Worm (Caenorhabditis elegans) whole organism, dauer: ENCODE measurements around the gene srbc-58.
"Not testable (repeated sequence)": the region's sequence is repeated elsewhere in the genome, so short reads cannot be mapped to it uniquely, and the experiment has no call there.

Experiments used
- unc-62 ChIP-seq: sonication (generic microtip); optimal IDR thresholded peaks from 2 replicates; lab custom pipeline; 2017; ENCODE audit warnings: missing biosample characterization, missing genetic modification reagents, missing genetic modification characterization

The srbc-58 gene

DNA sequence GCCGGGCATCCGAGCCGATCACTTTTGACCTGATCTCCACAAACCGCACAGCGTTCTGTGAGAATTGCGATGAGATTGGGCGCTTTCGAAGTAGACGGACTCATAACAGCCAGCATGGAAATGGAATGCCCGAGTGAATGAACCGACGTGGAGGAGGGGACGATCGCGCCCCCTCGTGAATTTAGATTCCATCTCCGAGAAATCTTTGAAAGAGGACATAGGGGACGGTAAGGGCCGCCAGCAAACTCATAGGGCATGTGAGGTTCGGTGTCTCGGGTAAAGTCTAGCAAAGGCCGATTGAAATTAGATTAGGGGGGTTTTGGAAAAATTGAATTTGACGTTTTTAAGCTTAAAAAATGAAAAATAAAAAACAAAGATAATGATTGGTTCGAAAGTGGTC is 29.7 kb downstream of the srbc-58 start, which contains the start of gene nhr-270:
TSS of gene nhr-270 (minus strand) at position 257 of the 400 bp plus-strand sequence.
- TF ChIP-seq unc-62 (GFP tag; lab: Kevin White, UChicago) = no peak

DNA sequence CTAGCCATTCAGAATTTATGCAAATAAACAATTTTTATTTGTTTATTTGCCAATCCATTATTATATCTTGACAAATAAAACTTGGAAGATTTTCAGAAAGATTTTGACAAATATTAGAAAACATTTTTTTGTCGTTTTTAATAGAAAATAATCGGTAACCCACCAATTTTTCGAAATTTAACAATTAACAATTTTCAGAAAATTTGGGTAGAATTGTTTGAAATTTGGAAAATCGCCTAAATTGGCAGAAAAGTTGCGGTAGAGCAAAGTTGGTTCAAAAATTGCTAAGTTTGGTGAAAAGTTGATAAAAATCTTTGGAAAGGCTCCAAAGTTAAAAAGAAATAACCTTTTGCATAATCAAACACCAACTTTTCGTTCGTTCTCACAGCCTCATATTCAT is 33.5 kb downstream of the srbc-58 start:
- no peak for TF ChIP-seq unc-62 (GFP tag; lab: Kevin White, UChicago)

DNA sequence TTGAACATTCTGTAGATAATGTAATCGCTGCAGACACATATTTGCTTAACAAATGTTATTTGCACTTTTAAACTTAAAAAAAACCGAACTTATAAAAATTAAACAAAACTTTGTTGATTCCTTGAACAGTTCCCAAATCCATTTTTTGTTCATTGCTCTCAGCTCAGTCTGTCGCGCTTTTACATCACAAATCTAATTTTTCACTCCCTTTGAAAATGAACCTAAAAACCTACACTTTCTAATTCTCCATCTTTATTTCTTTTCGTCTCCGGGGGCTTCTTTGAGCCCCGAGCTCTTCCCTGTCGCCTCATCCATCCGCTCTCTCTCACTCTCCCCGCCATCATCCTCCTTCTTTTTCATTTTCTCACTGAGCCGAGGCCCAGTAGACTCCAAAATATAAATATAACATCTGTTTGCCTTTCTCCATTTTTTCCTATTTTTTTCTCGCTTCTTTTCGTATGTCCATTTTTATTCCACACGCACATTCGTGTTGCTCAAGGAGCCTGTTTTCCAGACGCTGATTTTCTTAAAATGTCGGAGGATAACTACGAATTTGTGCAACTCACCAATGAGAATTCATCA is 35.6 kb downstream of the srbc-58 start, which contains the start of gene R13D11.4:
TSS of gene R13D11.4 (plus strand) at position 532 of the 582 bp plus-strand sequence.
- TF ChIP-seq unc-62 (GFP tag; lab: Kevin White, UChicago) = no peak

DNA sequence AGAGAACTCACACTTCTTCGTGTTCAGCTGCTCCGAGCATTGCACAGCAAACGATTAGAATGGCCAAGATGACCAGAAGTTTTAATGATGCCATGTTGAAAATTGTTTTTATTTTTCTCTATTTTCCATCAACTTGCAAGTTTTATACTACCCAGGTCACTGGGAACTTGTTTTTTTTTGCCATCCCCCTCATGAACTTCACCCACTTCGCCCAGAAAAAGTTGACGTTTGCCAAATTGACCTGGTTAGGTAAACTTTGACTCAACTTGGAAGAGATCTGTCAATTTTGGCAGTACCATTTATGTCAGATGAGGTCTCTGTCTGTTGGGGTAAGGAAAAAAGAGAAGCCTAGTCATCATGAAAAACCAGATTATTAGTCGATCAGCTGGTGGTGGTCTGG is 38.3 kb downstream of the srbc-58 start, which contains the start of gene R13D11.10:
TSS of gene R13D11.10 (minus strand) at position 101 of the 400 bp plus-strand sequence.
- no peak for TF ChIP-seq unc-62 (GFP tag; lab: Kevin White, UChicago)

DNA sequence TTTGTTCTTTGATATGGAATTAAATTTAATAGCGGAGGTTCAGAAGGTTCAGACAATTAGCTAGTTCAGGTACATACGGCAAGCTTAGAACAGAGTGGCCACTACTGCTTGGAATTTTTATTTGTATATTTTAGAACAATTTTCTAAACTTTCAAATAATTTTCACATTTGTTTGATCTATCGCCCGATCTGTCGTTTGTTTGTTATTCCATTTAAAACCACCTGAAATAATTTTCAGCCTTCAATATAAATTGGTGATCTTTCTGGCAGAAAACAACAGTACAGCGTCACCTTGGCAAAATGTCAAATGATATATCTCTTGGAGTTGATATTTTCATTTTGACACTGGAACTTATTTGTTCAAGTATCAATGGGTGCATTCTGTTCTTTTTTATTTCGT is 39.9 kb downstream of the srbc-58 start, which contains the start of gene R13D11.3:
TSS of gene R13D11.3 (plus strand) at position 301 of the 400 bp plus-strand sequence.
- TF ChIP-seq unc-62 (GFP tag; lab: Kevin White, UChicago) = no peak

DNA sequence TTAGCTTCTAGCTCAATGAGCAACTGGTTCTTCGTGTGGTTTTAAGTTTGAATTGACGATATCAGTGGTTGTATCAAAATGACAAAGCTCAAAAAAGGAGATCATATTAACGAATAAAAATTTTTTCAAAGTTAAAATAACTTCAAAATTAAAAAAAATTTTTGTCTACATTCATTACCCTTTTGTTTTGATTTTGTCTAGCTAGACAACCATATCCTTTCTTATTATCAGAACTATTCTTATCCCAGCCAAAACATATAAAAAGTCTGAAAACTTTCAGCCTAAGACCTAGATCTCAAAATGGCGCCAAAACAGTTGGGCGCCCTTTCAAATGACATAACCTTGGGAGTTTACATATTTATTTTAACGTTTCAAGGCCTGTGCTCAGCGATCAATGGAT is 42.4 kb downstream of the srbc-58 start, which contains the start of gene R13D11.1:
TSS of gene R13D11.1 (plus strand) at position 301 of the 400 bp plus-strand sequence.
- TF ChIP-seq unc-62 (GFP tag; lab: Kevin White, UChicago) = no peak

DNA sequence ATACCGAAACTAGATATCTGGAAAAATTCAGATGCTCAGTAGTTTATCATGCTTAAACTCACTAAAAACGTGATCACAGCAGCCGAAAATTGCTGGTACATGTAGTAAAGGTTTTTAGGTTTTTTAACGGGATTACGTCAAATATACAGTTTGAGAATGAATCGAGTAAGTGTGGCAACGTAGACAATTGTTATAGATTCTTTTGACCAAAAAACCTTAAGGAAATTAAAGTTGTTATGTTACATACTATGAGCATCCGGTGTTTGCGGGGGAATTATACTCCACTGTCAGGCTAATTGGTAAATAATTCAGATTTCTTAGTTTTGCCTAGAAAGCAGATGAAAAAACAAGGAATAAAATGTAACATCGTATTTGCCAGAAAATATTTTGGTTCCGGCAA is 45.8 kb downstream of the srbc-58 start, which contains the start of gene srx-32:
TSS of gene srx-32 (minus strand) at position 101 of the 400 bp plus-strand sequence.
- TF ChIP-seq unc-62 (GFP tag; lab: Kevin White, UChicago) = not testable (repeated sequence)

DNA sequence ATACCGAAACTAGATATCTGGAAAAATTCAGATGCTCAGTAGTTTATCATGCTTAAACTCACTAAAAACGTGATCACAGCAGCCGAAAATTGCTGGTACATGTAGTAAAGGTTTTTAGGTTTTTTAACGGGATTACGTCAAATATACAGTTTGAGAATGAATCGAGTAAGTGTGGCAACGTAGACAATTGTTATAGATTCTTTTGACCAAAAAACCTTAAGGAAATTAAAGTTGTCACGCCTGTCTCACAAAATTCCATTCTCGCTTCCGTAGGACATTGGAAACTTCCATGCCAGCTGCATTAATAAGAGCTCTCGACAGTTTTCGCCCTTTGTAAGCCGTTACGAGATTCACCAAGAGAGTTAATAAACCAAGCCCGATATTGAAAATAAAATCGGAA is 48.1 kb downstream of the srbc-58 start, which contains the start of gene srx-31:
TSS of gene srx-31 (minus strand) at position 101 of the 400 bp plus-strand sequence.
- not testable (repeated sequence) for TF ChIP-seq unc-62 (GFP tag; lab: Kevin White, UChicago)

DNA sequence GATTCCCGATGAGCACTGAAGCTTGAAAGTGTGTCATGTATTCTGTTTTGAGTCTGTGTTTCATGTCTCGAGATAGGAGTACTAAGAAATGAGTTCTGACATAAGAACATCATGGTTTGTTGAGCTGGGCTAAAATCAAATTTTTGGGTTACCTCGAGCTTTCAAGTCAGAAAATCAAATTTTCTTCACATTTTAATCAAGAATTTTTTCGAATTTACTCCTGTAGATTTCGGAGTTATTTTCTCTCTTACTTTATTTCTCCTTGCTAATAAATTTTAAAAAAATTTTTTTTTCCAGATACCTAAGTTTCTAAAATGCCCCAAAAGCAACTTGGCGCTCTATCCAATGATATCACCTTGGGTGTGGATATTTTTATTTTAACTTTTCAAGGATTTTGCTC is 51.3 kb downstream of the srbc-58 start, which contains the start of gene F41H8.2:
TSS of gene F41H8.2 (plus strand) at position 301 of the 400 bp plus-strand sequence.
- TF ChIP-seq unc-62 (GFP tag; lab: Kevin White, UChicago) = no peak
